Worm (Caenorhabditis elegans): ENCODE results near the gene F21D9.3.

The F21D9.3 gene

ce11 chrV:19231167-19231566, 26.4 kb downstream of the F21D9.3 start:
- TF ChIP-seq tbx-2 (tag; optimal IDR thresholded peaks at IDR 0.05) (no peak), rnt-1 (tag; optimal IDR thresholded peaks at IDR 0.05) (no peak), snpc-4 (tag; optimal IDR thresholded peaks at IDR 0.05) (no peak), nhr-11 (tag; optimal IDR thresholded peaks at IDR 0.05) (no peak), skn-1 (tag; optimal IDR thresholded peaks at IDR 0.05) (no peak), fkh-8 (tag; optimal IDR thresholded peaks at IDR 0.05) (no peak), ztf-11 (tag; optimal IDR thresholded peaks at IDR 0.05) (no peak)

DNA sequence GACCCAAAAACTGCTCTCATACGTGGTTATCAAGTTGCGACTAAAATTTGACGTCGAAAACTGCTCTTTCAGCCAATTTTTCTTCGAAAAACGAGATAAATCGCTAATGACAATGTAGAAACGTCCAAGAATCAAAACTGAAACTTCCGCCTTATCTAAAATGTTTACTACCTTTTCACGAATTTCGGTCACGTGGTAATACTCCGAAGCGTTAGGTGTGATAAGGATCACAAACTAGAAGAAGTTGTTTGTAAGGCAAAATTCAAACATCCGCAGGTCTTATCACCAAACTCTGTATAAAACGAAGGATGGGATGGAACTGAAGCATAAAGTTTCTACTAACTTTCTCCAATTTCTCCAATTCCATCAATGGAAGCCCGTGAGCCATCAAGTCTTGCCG, 27.1 kb downstream of the F21D9.3 start, which contains the start of gene sqst-3:
TSS of gene sqst-3 (plus strand) at position 370 of the 400 bp plus-strand sequence.
- TF ChIP-seq elt-2 (tag; optimal IDR thresholded peaks at IDR 0.05) (peak; percentile 89), jun-1 (tag; optimal IDR thresholded peaks at IDR 0.05) (peak; percentile 20), ztf-4 (tag; optimal IDR thresholded peaks at IDR 0.05) (no peak)

ce11 chrV:19217675-19218074, 39.9 kb downstream of the F21D9.3 start, which contains the start of gene oac-49:
oac-49 (plus strand) TSS chrV:19217975.
- TF ChIP-seq nhr-237 (tag; optimal IDR thresholded peaks at IDR 0.05), result no peak
- no peak for TF ChIP-seq vab-15 (tag; optimal IDR thresholded peaks at IDR 0.05)
- TF ChIP-seq egl-13 (tag; optimal IDR thresholded peaks at IDR 0.05), result no peak
- no peak for TF ChIP-seq lin-15B (tag; optimal IDR thresholded peaks at IDR 0.05)
- TF ChIP-seq unc-130 (tag; optimal IDR thresholded peaks at IDR 0.05), result no peak
- no peak for TF ChIP-seq sox-4 (tag; optimal IDR thresholded peaks at IDR 0.05)
- TF ChIP-seq grh-1 (GFP tag; IDR thresholded peaks at IDR 0.05), result no peak
- TF ChIP-seq fkh-10 (GFP tag; optimal IDR thresholded peaks at IDR 0.05), result no peak
- no peak for TF ChIP-seq ceh-82 (tag; optimal IDR thresholded peaks at IDR 0.05)
- TF ChIP-seq sptf-1 (tag; optimal IDR thresholded peaks at IDR 0.05), result no peak
- TF ChIP-seq mdl-1 (tag; optimal IDR thresholded peaks at IDR 0.05), result no peak
- no peak for TF ChIP-seq nhr-19 (GFP tag; conservative IDR thresholded peaks at IDR 0.05)
- TF ChIP-seq lir-3 (tag; optimal IDR thresholded peaks at IDR 0.05; ENCODE audit: poor library complexity), result no peak

DNA sequence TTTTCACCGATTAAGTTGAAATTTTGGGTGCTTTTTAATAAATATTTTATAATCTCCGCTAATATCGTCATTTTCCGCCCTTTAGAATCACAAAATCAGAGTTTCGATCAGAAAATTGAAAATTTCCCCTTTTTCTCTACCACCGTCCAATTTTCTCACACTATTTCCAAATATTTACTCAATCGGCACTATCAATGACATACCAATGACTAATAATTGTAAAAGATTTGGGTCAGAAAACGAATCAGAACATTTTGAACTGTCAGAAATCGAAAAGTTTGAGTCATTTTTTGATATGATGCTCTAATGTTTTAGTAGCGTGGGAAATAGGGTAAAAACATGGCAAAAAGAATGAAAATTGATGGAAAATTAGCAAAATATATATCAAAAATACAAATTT, 40.4 kb downstream of the F21D9.3 start, which contains the start of gene srr-2:
TSS of gene srr-2 (minus strand) at position 73 of the 400 bp plus-strand sequence.
- TF ChIP-seq unc-62 (GFP tag; optimal IDR thresholded peaks at IDR 0.05), result no peak
- peak; percentile 17 for TF ChIP-seq elt-2 (tag; optimal IDR thresholded peaks at IDR 0.05)

DNA sequence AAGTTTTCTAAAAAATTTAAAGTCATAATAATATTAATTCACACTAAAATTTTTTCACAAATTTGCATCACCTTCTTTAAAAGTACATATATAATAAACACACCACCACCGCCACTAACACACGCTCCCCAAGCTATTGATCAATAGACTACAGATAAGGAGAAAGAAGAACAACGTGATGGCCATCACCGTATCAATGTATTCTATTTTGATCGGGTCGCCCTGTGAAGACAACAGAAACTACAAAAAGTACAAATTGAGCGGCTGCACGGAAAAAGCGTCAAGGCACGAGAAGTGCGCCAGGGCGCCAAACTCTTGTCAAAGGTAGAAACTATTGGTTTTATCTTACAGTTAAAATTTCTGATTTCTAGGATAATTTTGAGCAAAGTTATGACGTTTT, 45.2 kb downstream of the F21D9.3 start:
- TF ChIP-seq nhr-19 (GFP tag; conservative IDR thresholded peaks at IDR 0.05) (peak; percentile 24), snu-23 (GFP tag; optimal IDR thresholded peaks at IDR 0.05) (no peak), nhr-20 (tag; optimal IDR thresholded peaks at IDR 0.05) (peak; percentile 68), elt-2 (tag; optimal IDR thresholded peaks at IDR 0.05) (peak; percentile 72), nhr-85 (tag) (peak; percentile 43), lin-35 (GFP tag; optimal IDR thresholded peaks at IDR 0.05) (peak in 1 of 2 experiments; percentile 51), efl-1 (optimal IDR thresholded peaks at IDR 0.05) (no peak), efl-1 (GFP tag; optimal IDR thresholded peaks at IDR 0.05 in 1 of 2) (peak in 1 of 2 experiments; percentile 2), nhr-90 (tag; optimal IDR thresholded peaks at IDR 0.05; ENCODE audit: poor library complexity) (peak; percentile 4), elt-3 (tag; optimal IDR thresholded peaks at IDR 0.05) (peak in 1 of 6 experiments; percentile 20), blmp-1 (tag; optimal IDR thresholded peaks at IDR 0.05) (peak; percentile 6), lsy-2 (tag; optimal IDR thresholded peaks at IDR 0.05) (no peak), hlh-17 (GFP tag; optimal IDR thresholded peaks at IDR 0.05; ENCODE audit: borderline replicate concordance) (no peak), mdl-1 (tag; optimal IDR thresholded peaks at IDR 0.05) (peak in 1 of 2 experiments; percentile 6)

Measured in whole organism, L1 larva.